Worm (Caenorhabditis elegans): Measurements from ENCODE around the gene fbxa-133.
"Not testable (repeated sequence)": the region's sequence is repeated elsewhere in the genome, so short reads cannot be mapped to it uniquely, and the experiment has no call there.

DNA sequence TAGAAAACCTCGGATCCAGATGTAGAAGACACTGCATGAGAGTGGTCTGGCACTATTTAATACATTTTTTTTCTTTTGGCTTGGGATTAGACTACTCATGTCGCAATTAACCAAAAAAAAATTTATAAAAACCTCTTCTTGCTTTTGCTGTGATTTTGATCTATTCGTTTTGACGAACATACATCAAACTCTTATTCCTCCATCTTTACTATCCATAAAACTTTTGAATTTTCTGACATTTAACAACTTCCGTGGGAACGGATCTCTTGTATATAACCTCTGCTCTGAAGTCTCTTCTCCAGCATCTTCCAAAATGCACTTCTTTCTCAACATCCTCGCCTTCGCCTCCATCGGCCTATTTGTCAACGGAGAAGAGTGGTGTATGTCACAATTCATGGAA is 21.5 kb downstream of the fbxa-133 start, which contains the start of gene Y6G8.16:
- TF ChIP-seq tab-1 (GFP tag; IDR thresholded peaks at IDR 0.05); ztf-29 (GFP tag; IDR thresholded peaks at IDR 0.05); ztf-23 (GFP tag; IDR thresholded peaks at IDR 0.05); flt-1 (GFP tag; IDR thresholded peaks at IDR 0.05); klf-2 (GFP tag; conservative IDR thresholded peaks at IDR 0.05); T22C8.4 (GFP tag; IDR thresholded peaks at IDR 0.05); cog-1 (tag; optimal IDR thresholded peaks at IDR 0.05): not testable (repeated sequence)

Measured in whole organism, midembryonic.